Fruit fly (Drosophila melanogaster) whole organism, embryonic: Measurements from ENCODE around the gene Vav.
A peak's percentile ranks its signal among the peaks of the same experiment; 100 is the strongest.

ENCODE experiments used
- Bgb ChIP-seq: fragments of 200-800 bp; sonication (Bioruptor generic); IDR thresholded peaks from 2 replicates; pipeline ENCODE4 v1.3.6; 2022; ENCODE audit warnings: missing biosample characterization, missing genetic modification characterization; ENCODE audit not compliant: partially characterized antibody
- CG10543 ChIP-seq: fragments of 200-800 bp; sonication (Bioruptor generic); optimal IDR thresholded peaks from 3 replicates; lab custom pipeline; 2017; ENCODE audit warnings: missing biosample characterization, mild to moderate bottlenecking, missing genetic modification characterization, moderate library complexity
- CG10979 ChIP-seq: fragments of 200-800 bp; sonication (Bioruptor generic); optimal IDR thresholded peaks from 2 replicates; lab custom pipeline; 2018; ENCODE audit warnings: missing biosample characterization, mild to moderate bottlenecking, missing genetic modification characterization, moderate library complexity
- CG14710 ChIP-seq: fragments of 200-800 bp; sonication (Bioruptor generic); optimal IDR thresholded peaks from 3 replicates; lab custom pipeline; 2019; ENCODE audit warnings: missing biosample characterization, mild to moderate bottlenecking, missing genetic modification characterization, moderate library complexity
- CG14860 ChIP-seq: fragments of 200-800 bp; sonication (Bioruptor generic); IDR thresholded peaks from 3 replicates; pipeline ENCODE4 v1.3.6; 2022; ENCODE audit warnings: missing biosample characterization, missing genetic modification characterization; ENCODE audit not compliant: partially characterized antibody
- CG15514 ChIP-seq: fragments of 200-800 bp; sonication (Bioruptor generic); optimal IDR thresholded peaks from 3 replicates; lab custom pipeline; 2017; ENCODE audit warnings: missing biosample characterization, missing genetic modification characterization, mild to moderate bottlenecking, moderate library complexity, missing genetic modification reagents
- CG16813 ChIP-seq: fragments of 200-800 bp; sonication (Bioruptor generic); IDR thresholded peaks from 3 replicates; pipeline ENCODE4 v1.3.6; 2022; ENCODE audit warnings: missing biosample characterization, missing genetic modification characterization; ENCODE audit not compliant: partially characterized antibody
- CG17186 ChIP-seq: fragments of 200-800 bp; sonication (Bioruptor generic); optimal IDR thresholded peaks from 3 replicates; lab custom pipeline; 2017; ENCODE audit warnings: missing biosample characterization, missing genetic modification reagents, missing genetic modification characterization
- CG17361 ChIP-seq: fragments of 200-800 bp; sonication (Bioruptor generic); IDR thresholded peaks from 3 replicates; pipeline ENCODE4 v1.3.6; 2022; ENCODE audit warnings: missing biosample characterization, missing genetic modification characterization
- CG1792 ChIP-seq: fragments of 200-800 bp; sonication (Bioruptor generic); optimal IDR thresholded peaks from 2 replicates; lab custom pipeline; 2016; ENCODE audit warnings: missing biosample characterization, missing genetic modification characterization
- CG2116 ChIP-seq: fragments of 200-800 bp; sonication (Bioruptor generic); optimal IDR thresholded peaks from 3 replicates; lab custom pipeline; 2018; ENCODE audit warnings: missing biosample characterization, mild to moderate bottlenecking, missing genetic modification characterization
- CG2712 ChIP-seq: fragments of 200-800 bp; optimal IDR thresholded peaks from 3 replicates; lab custom pipeline; 2019; ENCODE audit warnings: missing biosample characterization, mild to moderate bottlenecking, missing genetic modification characterization, moderate library complexity
- CG32532 ChIP-seq: fragments of 200-800 bp; sonication (Bioruptor generic); IDR thresholded peaks from 2 replicates; pipeline ENCODE4 v1.3.6; 2022; ENCODE audit warnings: missing biosample characterization, missing genetic modification characterization
- CG32772 ChIP-seq: fragments of 200-800 bp; sonication (Bioruptor generic); IDR thresholded peaks from 2 replicates; pipeline ENCODE4 v1.3.6; 2022; ENCODE audit warnings: missing biosample characterization, missing genetic modification characterization
- CG3726 ChIP-seq: fragments of 200-800 bp; sonication (Bioruptor generic); IDR thresholded peaks from 3 replicates; pipeline ENCODE4, ENCODE4 v1.3.6; 2022; ENCODE audit warnings: missing biosample characterization, missing genetic modification characterization
- CG4328 ChIP-seq: fragments of 200-800 bp; sonication (Bioruptor generic); optimal IDR thresholded peaks from 3 replicates; lab custom pipeline; 2017; ENCODE audit warnings: missing biosample characterization, missing genetic modification reagents, missing genetic modification characterization
- CG43689 ChIP-seq: fragments of 200-800 bp; sonication (Bioruptor generic); IDR thresholded peaks from 2 replicates; pipeline ENCODE4 v1.3.6; 2022; ENCODE audit warnings: missing biosample characterization, missing genetic modification characterization
- CG4424 ChIP-seq: fragments of 200-800 bp; sonication (Bioruptor generic); optimal IDR thresholded peaks from 3 replicates; lab custom pipeline; 2016; ENCODE audit warnings: missing biosample characterization, missing genetic modification characterization
- CG4617 ChIP-seq: fragments of 200-800 bp; sonication (Bioruptor generic); optimal IDR thresholded peaks from 3 replicates; lab custom pipeline; 2016; ENCODE audit warnings: missing biosample characterization, missing genetic modification characterization, borderline replicate concordance
- CG6683 ChIP-seq: fragments of 200-800 bp; sonication (Bioruptor generic); optimal IDR thresholded peaks from 2 replicates; lab custom pipeline; 2017; ENCODE audit warnings: missing biosample characterization, mild to moderate bottlenecking, missing genetic modification characterization, missing genetic modification reagents
- CG6689 ChIP-seq: fragments of 200-800 bp; sonication (Bioruptor generic); IDR thresholded peaks from 2 replicates; pipeline ENCODE4 v1.3.6; 2022; ENCODE audit warnings: missing biosample characterization, missing genetic modification characterization
- CG7556 ChIP-seq: fragments of 200-800 bp; sonication (Bioruptor generic); optimal IDR thresholded peaks from 2 replicates; lab custom pipeline; 2017; ENCODE audit warnings: missing biosample characterization, mild to moderate bottlenecking, missing genetic modification characterization
- CG7963 ChIP-seq: fragments of 200-800 bp; sonication (Bioruptor generic); IDR thresholded peaks from 3 replicates; pipeline ENCODE4 v1.3.6; 2022; ENCODE audit warnings: missing biosample characterization, missing genetic modification characterization; ENCODE audit not compliant: partially characterized antibody
- CTCF ChIP-seq: fragments of 200-800 bp; sonication (Bioruptor generic); optimal IDR thresholded peaks from 2 replicates; lab custom pipeline; 2017; ENCODE audit warnings: missing biosample characterization, mild to moderate bottlenecking, missing genetic modification characterization, moderate library complexity
- CrebB ChIP-seq: fragments of 200-800 bp; sonication (Bioruptor generic); optimal IDR thresholded peaks from 3 replicates; lab custom pipeline; 2018; ENCODE audit warnings: missing biosample characterization, mild to moderate bottlenecking, missing genetic modification characterization
- Dref ChIP-seq: fragments of 200-800 bp; sonication (Bioruptor generic); IDR thresholded peaks from 2 replicates; pipeline ENCODE4 v1.3.6; 2022; ENCODE audit warnings: missing biosample characterization, missing genetic modification characterization
- Fer1 ChIP-seq: fragments of 200-800 bp; sonication (Bioruptor generic); optimal IDR thresholded peaks from 2 replicates; lab custom pipeline; 2017; ENCODE audit warnings: missing biosample characterization, mild to moderate bottlenecking, missing genetic modification characterization
- Gug ChIP-seq: fragments of 200-800 bp; sonication (Bioruptor generic); IDR thresholded peaks from 4 replicates; pipeline ENCODE4 v1.3.6; 2022; ENCODE audit warnings: missing biosample characterization, missing genetic modification characterization
- HLH3B ChIP-seq: fragments of 200-800 bp; sonication (Bioruptor generic); IDR thresholded peaks from 2 replicates; pipeline ENCODE4 v1.3.6; 2022; ENCODE audit warnings: missing biosample characterization, missing genetic modification characterization
- HLHmδ ChIP-seq: fragments of 200-800 bp; sonication (Bioruptor generic); optimal IDR thresholded peaks from 2 replicates; lab custom pipeline; 2018; ENCODE audit warnings: missing biosample characterization, mild to moderate bottlenecking, missing genetic modification characterization, moderate library complexity
- HmgZ ChIP-seq: fragments of 200-800 bp; sonication (Bioruptor generic); optimal IDR thresholded peaks from 2 replicates; lab custom pipeline; 2018; ENCODE audit warnings: missing biosample characterization, mild to moderate bottlenecking, missing genetic modification characterization
- Hmr ChIP-seq: fragments of 200-800 bp; sonication (Bioruptor generic); optimal IDR thresholded peaks from 3 replicates; lab custom pipeline; 2017; ENCODE audit warnings: mild to moderate bottlenecking, missing biosample characterization, missing genetic modification reagents, missing genetic modification characterization
- Hr39 ChIP-seq: fragments of >200 bp; optimal IDR thresholded peaks from 2 replicates; lab custom pipeline; 2017
- Jarid2 ChIP-seq: fragments of 200-800 bp; sonication (Bioruptor generic); optimal IDR thresholded peaks from 3 replicates; lab custom pipeline; 2017; ENCODE audit warnings: mild to moderate bottlenecking, missing biosample characterization, missing genetic modification reagents, missing genetic modification characterization
- Ptx1 ChIP-seq: fragments of 200-800 bp; sonication (Bioruptor generic); IDR thresholded peaks from 2 replicates; pipeline ENCODE4 v1.3.6; 2022; ENCODE audit warnings: missing biosample characterization, missing genetic modification characterization
- Sin3A ChIP-seq: fragments of >200 bp; optimal IDR thresholded peaks from 2 replicates; lab custom pipeline; 2018
- Sry-β ChIP-seq: fragments of 200-800 bp; sonication (Bioruptor generic); optimal IDR thresholded peaks from 2 replicates; lab custom pipeline; 2018; ENCODE audit warnings: missing biosample characterization, mild to moderate bottlenecking, missing genetic modification characterization, moderate library complexity
- Sry-δ ChIP-seq: fragments of 200-800 bp; sonication (Bioruptor generic); optimal IDR thresholded peaks from 2 replicates; lab custom pipeline; 2016; ENCODE audit warnings: missing biosample characterization, missing genetic modification characterization
- caup ChIP-seq: fragments of 200-800 bp; sonication (Bioruptor generic); optimal IDR thresholded peaks from 3 replicates; lab custom pipeline; 2017; ENCODE audit warnings: missing biosample characterization, mild to moderate bottlenecking, missing genetic modification characterization, moderate library complexity; ENCODE audit not compliant: severe bottlenecking
- cg ChIP-seq: fragments of 200-800 bp; sonication (Bioruptor generic); optimal IDR thresholded peaks from 3 replicates; lab custom pipeline; 2019; ENCODE audit warnings: missing biosample characterization, mild to moderate bottlenecking, missing genetic modification characterization, moderate library complexity
- dysf ChIP-seq: fragments of 200-800 bp; sonication (Bioruptor generic); IDR thresholded peaks from 3 replicates; pipeline ENCODE4 v1.3.6; 2022; ENCODE audit warnings: missing biosample characterization, missing genetic modification characterization
- en ChIP-seq: fragments of 200-800 bp; sonication (Bioruptor generic); optimal IDR thresholded peaks from 2 replicates; lab custom pipeline; 2016; ENCODE audit warnings: missing biosample characterization, missing genetic modification characterization
- gfzf ChIP-seq: fragments of 200-800 bp; sonication (Bioruptor generic); optimal IDR thresholded peaks from 2 replicates; lab custom pipeline; 2016; ENCODE audit warnings: missing biosample characterization, mild to moderate bottlenecking, missing genetic modification characterization, moderate library complexity
- ken ChIP-seq: fragments of 200-800 bp; sonication (Bioruptor generic); IDR thresholded peaks from 3 replicates; pipeline ENCODE4 v1.3.6; 2022; ENCODE audit warnings: missing biosample characterization, missing genetic modification characterization
- lbe ChIP-seq: fragments of 200-800 bp; sonication (Bioruptor generic); optimal IDR thresholded peaks from 2 replicates; lab custom pipeline; 2016; ENCODE audit warnings: missing biosample characterization, mild to moderate bottlenecking, missing genetic modification characterization
- odd ChIP-seq: fragments of 200-800 bp; sonication (Bioruptor generic); optimal IDR thresholded peaks from 2 replicates; lab custom pipeline; 2017; ENCODE audit warnings: missing biosample characterization, mild to moderate bottlenecking, missing genetic modification characterization
- pfk ChIP-seq: fragments of 200-800 bp; sonication (Bioruptor generic); optimal IDR thresholded peaks from 2 replicates; lab custom pipeline; 2018; ENCODE audit warnings: missing biosample characterization, mild to moderate bottlenecking, missing genetic modification characterization, moderate library complexity
- repo ChIP-seq: fragments of 200-800 bp; sonication (Bioruptor generic); optimal IDR thresholded peaks from 2 replicates; lab custom pipeline; 2016; ENCODE audit warnings: missing biosample characterization, missing genetic modification characterization
- tx ChIP-seq: fragments of 200-800 bp; sonication (Bioruptor generic); optimal IDR thresholded peaks from 2 replicates; lab custom pipeline; 2016; ENCODE audit warnings: missing biosample characterization, missing genetic modification characterization
- zfh1 ChIP-seq: fragments of 200-800 bp; sonication (Bioruptor generic); IDR thresholded peaks from 3 replicates; pipeline ENCODE4 v1.3.6; 2022; ENCODE audit warnings: missing biosample characterization, missing genetic modification characterization

Vav gene

DNA sequence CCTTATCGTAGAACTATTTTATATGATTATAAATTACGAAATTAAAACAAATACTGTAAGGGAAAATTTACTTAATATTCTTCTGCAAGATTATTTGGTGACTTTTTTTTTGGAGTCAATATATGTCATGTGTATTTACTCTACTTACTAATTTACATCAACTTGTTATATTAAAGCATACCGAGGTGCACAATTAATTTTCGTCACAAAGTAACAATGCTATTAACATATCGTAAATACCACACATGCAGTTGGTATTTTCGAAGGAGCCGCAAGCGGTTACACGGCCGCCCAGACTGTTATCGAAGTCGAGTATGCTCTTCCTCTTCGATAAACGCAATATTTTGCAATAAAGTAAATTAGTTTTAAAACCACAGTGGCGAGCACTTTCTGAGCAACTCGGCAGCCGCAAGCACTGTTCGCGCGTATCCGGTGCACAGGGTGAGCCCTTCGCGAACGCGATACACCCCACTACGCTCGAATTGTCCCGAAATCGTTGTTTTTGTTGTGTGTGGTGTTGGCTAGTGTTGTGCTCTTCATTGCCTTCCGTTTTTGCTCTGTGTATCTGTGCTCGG is at the start of gene Vav (continued):
- TF ChIP-seq Sin3A (lab: Kevin White, UChicago) (no peak), Sry-β (no peak), CG16813 (GFP tag; lab: Robert Waterston, UW) (0 out of 3 replicates have a peak, but pooled peaks have one; percentile 23), Gug (no peak), tx (GFP tag; lab: Kevin White, UChicago) (no peak), caup (GFP tag; lab: Kevin White, UChicago) (peak; percentile 17), HLHmδ (GFP tag; lab: Kevin White, UChicago) (no peak), Fer1 (GFP tag; lab: Kevin White, UChicago) (peak; percentile 58), odd (GFP tag; lab: Kevin White, UChicago) (peak; percentile 52), gfzf (GFP tag; lab: Kevin White, UChicago) (peak; percentile 72), CG14860 (GFP tag; lab: Robert Waterston, UW) (peak; percentile 32; the same call in 1 of the 3 replicates), CG2116 (GFP tag; lab: Kevin White, UChicago) (peak; percentile 61), CG17186 (GFP tag; lab: Kevin White, UChicago) (no peak), Jarid2 (GFP tag; lab: Kevin White, UChicago) (peak; percentile 38), CG4617 (GFP tag; lab: Kevin White, UChicago) (peak; percentile 35), CG7556 (GFP tag; lab: Kevin White, UChicago) (no peak), zfh1 (no peak), ken (GFP tag; lab: Robert Waterston, UW) (no peak), Hr39 (lab: Kevin White, UChicago) (no peak), CG1792 (GFP tag; lab: Kevin White, UChicago) (no peak), CG2712 (no peak), pfk (GFP tag; lab: Kevin White, UChicago) (no peak), CG14710 (tag; lab: Kevin White, UChicago) (peak; percentile 24), CG32772 (GFP tag; lab: Robert Waterston, UW) (no peak), CG32532 (peak; percentile 12; the same call in 1 of the 2 replicates), CG43689 (GFP tag; lab: Robert Waterston, UW) (no peak), CG6683 (GFP tag; lab: Kevin White, UChicago) (no peak), en (GFP tag; lab: Kevin White, UChicago) (no peak), CG10979 (tag; lab: Kevin White, UChicago) (no peak), CrebB (tag; lab: Kevin White, UChicago) (peak; percentile 40), HLH3B (GFP tag; lab: Robert Waterston, UW) (no peak), CG4424 (GFP tag; lab: Kevin White, UChicago) (no peak), Bgb (GFP tag; lab: Robert Waterston, UW) (peak; percentile 50; the same call in 1 of the 2 replicates), CTCF (GFP tag; lab: Kevin White, UChicago) (peak; percentile 68), CG3726 (GFP tag; lab: Robert Waterston, UW) (no peak), lbe (GFP tag; lab: Kevin White, UChicago) (no peak), Dref (GFP tag; lab: Robert Waterston, UW) (peak; percentile 73), CG10543 (GFP tag; lab: Kevin White, UChicago) (peak; percentile 27), HmgZ (peak; percentile 3), CG6689 (no peak), repo (no peak), cg (peak; percentile 2), CG4328 (GFP tag; lab: Kevin White, UChicago) (no peak), Hmr (GFP tag; lab: Kevin White, UChicago) (no peak), CG7963 (GFP tag; lab: Robert Waterston, UW) (peak; percentile 20; the same call in 1 of the 3 replicates), Sry-δ (GFP tag; lab: Kevin White, UChicago) (peak; percentile 10), CG15514 (GFP tag; lab: Kevin White, UChicago) (peak; percentile 38), dysf (GFP tag; lab: Robert Waterston, UW) (0 out of 3 replicates have a peak, but pooled peaks have one; percentile 6), Ptx1 (no peak), CG17361 (no peak; the same call in 2 of the 3 replicates)
